Worm (Caenorhabditis elegans) whole organism, mixed stage, embryonic: ENCODE data around the gene Y37E11AR.7.

ENCODE experiments used
- ceh-39 ChIP-seq: fragments of 150-350 bp; optimal IDR thresholded peaks from 2 replicates; lab custom pipeline; 2014; ENCODE audit warnings: missing biosample characterization, missing genetic modification characterization
- ces-1 ChIP-seq: fragments of 150-350 bp; optimal IDR thresholded peaks from 2 replicates; lab custom pipeline; 2014; ENCODE audit warnings: missing biosample characterization, missing genetic modification reagents, missing genetic modification characterization
- mep-1 ChIP-seq: fragments of 150-350 bp; optimal IDR thresholded peaks from 2 replicates; lab custom pipeline; 2017; ENCODE audit warnings: missing biosample characterization, missing genetic modification reagents, missing genetic modification characterization, inconsistent platforms
- nhr-28 ChIP-seq: fragments of 150-350 bp; optimal IDR thresholded peaks from 2 replicates; lab custom pipeline; 2014; ENCODE audit warnings: missing biosample characterization, missing genetic modification characterization
- pha-4 ChIP-seq: fragments of 150-350 bp; optimal IDR thresholded peaks from 2 replicates; lab custom pipeline; 2018; ENCODE audit warnings: missing biosample characterization, missing genetic modification reagents, missing genetic modification characterization
- snpc-4 ChIP-seq: fragments of 150-350 bp; optimal IDR thresholded peaks from 2 replicates; lab custom pipeline; 2014; ENCODE audit warnings: missing biosample characterization, missing genetic modification characterization
- sptf-1 ChIP-seq: sonication (generic microtip); optimal IDR thresholded peaks from 2 replicates; lab custom pipeline; 2017; ENCODE audit warnings: mild to moderate bottlenecking, missing genetic modification characterization, moderate library complexity, missing compliant biosample characterization
- tbx-8 ChIP-seq: fragments of 200-800 bp; sonication (Bioruptor generic); optimal IDR thresholded peaks from 2 replicates; lab custom pipeline; 2018; ENCODE audit warnings: mild to moderate bottlenecking, missing genetic modification characterization, moderate library complexity, missing compliant biosample characterization
- unc-62 ChIP-seq: fragments of 150-350 bp; optimal IDR thresholded peaks from 2 replicates; lab custom pipeline; 2014; ENCODE audit warnings: missing biosample characterization, missing genetic modification reagents, missing genetic modification characterization
- ztf-11 ChIP-seq: fragments of 150-350 bp; optimal IDR thresholded peaks from 2 replicates; lab custom pipeline; 2014; ENCODE audit warnings: missing biosample characterization, missing genetic modification characterization

DNA sequence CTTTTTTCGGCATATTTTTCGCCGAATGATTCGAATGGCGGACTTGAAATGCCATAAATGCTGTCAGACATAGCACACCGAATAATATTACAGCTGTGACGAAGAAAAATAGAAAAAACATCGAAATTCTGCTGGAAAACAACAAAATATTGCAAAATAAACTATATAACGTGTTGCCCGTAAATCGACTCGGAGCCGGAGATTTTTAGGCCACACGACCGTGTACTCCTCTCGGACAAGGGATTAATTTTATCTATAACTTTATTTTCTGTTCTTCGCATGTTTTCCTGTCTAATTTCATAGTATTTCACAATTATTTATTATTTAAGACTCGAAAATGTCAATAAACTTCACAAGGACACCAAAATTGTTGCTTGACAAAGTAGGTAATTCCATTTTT lies 48.0 kb upstream of the Y37E11AR.7 start, which contains the start of the genes algn-14 and M02B7.2:
- TF ChIP-seq mep-1 (tag; lab: Kevin White, UChicago) (no peak), ceh-39 (tag; lab: Kevin White, UChicago) (no peak), nhr-28 (no peak), ztf-11 (tag; lab: Kevin White, UChicago) (no peak), ces-1 (GFP tag; lab: Kevin White, UChicago) (peak; percentile 56), tbx-8 (GFP tag; lab: Kevin White, UChicago) (no peak), unc-62 (GFP tag; lab: Kevin White, UChicago) (no peak), snpc-4 (tag; lab: Kevin White, UChicago) (no peak), sptf-1 (tag; lab: Kevin White, UChicago) (no peak), pha-4 (no peak)
